Worm (Caenorhabditis elegans): Measurements from ENCODE around the gene zig-6.
A peak's percentile ranks its signal among the peaks of the same experiment; 100 is the strongest.

The zig-6 gene

DNA sequence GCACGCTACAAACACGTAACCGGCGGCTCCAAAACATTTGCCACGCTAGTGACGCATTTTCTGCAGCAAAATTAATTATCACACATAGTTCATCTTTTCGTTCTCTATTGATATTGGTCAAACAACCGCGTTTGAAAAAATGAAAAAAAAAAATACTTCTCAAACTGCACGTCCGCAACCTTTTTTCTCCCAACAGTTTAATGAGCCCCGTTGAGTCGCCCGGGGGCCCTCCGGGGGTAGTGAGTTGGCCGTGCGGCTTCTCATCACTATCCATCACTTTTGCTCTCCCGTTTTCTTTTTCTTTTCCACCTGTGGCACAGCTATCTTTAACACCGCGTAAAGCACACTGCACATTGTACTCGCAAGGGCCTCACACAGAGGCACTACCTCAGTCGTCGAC lies 20.6 kb upstream of the zig-6 start:
- no peak for TF ChIP-seq ref-1 (GFP tag; conservative IDR thresholded peaks at IDR 0.05)
- no peak for TF ChIP-seq tab-1 (GFP tag; IDR thresholded peaks at IDR 0.05)
- no peak for TF ChIP-seq med-1 (GFP tag; optimal IDR thresholded peaks at IDR 0.05; ENCODE audit: insufficient read depth)
- TF ChIP-seq T22C8.4 (GFP tag; IDR thresholded peaks at IDR 0.05) = no peak
- TF ChIP-seq flt-1 (GFP tag; IDR thresholded peaks at IDR 0.05) = no peak
- TF ChIP-seq klf-2 (GFP tag; conservative IDR thresholded peaks at IDR 0.05) = no peak
- no peak for TF ChIP-seq ztf-29 (GFP tag; IDR thresholded peaks at IDR 0.05)
- TF ChIP-seq cog-1 (tag; optimal IDR thresholded peaks at IDR 0.05) = no peak
- TF ChIP-seq ztf-23 (GFP tag; IDR thresholded peaks at IDR 0.05) = no peak

DNA sequence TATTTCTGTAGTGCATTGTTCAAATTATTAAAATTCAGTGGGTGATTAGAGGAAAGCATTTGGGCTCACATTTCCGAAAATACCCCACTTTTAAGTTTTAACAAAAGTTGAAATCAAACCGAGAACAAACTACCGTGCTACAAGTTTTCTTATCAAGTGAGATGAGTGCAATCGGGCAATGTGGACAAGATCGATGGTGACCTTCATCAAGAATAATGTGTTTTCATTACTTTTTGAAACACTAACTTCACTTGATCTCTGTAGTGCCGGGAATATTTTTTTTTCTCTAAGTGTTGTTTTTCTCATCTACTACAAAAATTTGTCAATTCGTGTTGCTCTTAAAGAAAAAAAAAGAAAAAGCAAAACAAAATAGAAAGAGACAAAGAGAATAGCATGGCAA lies 20.0 kb upstream of the zig-6 start:
- TF ChIP-seq ztf-29 (GFP tag; IDR thresholded peaks at IDR 0.05) = no peak
- TF ChIP-seq klf-2 (GFP tag; conservative IDR thresholded peaks at IDR 0.05) = no peak
- no peak for TF ChIP-seq ref-1 (GFP tag; conservative IDR thresholded peaks at IDR 0.05)
- no peak for TF ChIP-seq T22C8.4 (GFP tag; IDR thresholded peaks at IDR 0.05)
- no peak for TF ChIP-seq cog-1 (tag; optimal IDR thresholded peaks at IDR 0.05)
- TF ChIP-seq tab-1 (GFP tag; IDR thresholded peaks at IDR 0.05) = no peak
- TF ChIP-seq flt-1 (GFP tag; IDR thresholded peaks at IDR 0.05) = no peak
- TF ChIP-seq ztf-23 (GFP tag; IDR thresholded peaks at IDR 0.05) = no peak
- TF ChIP-seq med-1 (GFP tag; optimal IDR thresholded peaks at IDR 0.05; ENCODE audit: insufficient read depth) = no peak

DNA sequence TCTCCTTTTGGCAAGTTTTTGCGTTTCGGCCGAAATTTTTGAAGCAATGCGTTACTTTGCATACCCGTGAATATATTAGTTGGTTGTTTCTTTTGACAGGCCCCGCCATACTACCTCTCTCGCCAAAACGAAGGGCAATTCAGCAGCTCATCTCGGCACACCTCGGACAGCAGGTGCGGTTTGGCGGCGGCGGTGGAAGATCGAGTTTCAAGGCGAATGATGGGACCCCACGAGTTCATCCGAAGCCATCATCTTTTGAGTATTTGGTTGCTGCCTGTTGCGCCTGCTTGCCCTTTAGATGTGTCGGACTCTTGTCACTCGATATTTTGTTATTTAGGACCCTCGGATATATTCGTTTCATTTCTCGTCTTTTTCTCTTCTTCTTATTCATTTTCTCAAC lies 19.4 kb upstream of the zig-6 start:
- TF ChIP-seq flt-1 (GFP tag; IDR thresholded peaks at IDR 0.05) (no peak), ztf-29 (GFP tag; IDR thresholded peaks at IDR 0.05) (no peak), T22C8.4 (GFP tag; IDR thresholded peaks at IDR 0.05) (no peak), cog-1 (tag; optimal IDR thresholded peaks at IDR 0.05) (no peak), ztf-23 (GFP tag; IDR thresholded peaks at IDR 0.05) (no peak), klf-2 (GFP tag; conservative IDR thresholded peaks at IDR 0.05) (no peak), ref-1 (GFP tag; conservative IDR thresholded peaks at IDR 0.05) (no peak), tab-1 (GFP tag; IDR thresholded peaks at IDR 0.05) (no peak), med-1 (GFP tag; optimal IDR thresholded peaks at IDR 0.05; ENCODE audit: insufficient read depth) (no peak)

- TF ChIP-seq ztf-29 (GFP tag; IDR thresholded peaks at IDR 0.05) = no peak
- 0 out of 2 replicates have a peak, but pooled peaks have one; percentile 30 for TF ChIP-seq flt-1 (GFP tag; IDR thresholded peaks at IDR 0.05)
These were observed 18.9 kb upstream of the zig-6 start for ce11 chrX:5207819-5208218.

ce11 chrX:5205561-5205960 lies 16.7 kb upstream of the zig-6 start, which contains the start of gene H28G03.2:
TSS of gene H28G03.2 (plus strand) at chrX:5205760.
- TF ChIP-seq T22C8.4 (GFP tag; IDR thresholded peaks at IDR 0.05) (0 out of 2 replicates have a peak, but pooled peaks have one; percentile 23), ztf-29 (GFP tag; IDR thresholded peaks at IDR 0.05) (no peak), tab-1 (GFP tag; IDR thresholded peaks at IDR 0.05) (no peak)

DNA sequence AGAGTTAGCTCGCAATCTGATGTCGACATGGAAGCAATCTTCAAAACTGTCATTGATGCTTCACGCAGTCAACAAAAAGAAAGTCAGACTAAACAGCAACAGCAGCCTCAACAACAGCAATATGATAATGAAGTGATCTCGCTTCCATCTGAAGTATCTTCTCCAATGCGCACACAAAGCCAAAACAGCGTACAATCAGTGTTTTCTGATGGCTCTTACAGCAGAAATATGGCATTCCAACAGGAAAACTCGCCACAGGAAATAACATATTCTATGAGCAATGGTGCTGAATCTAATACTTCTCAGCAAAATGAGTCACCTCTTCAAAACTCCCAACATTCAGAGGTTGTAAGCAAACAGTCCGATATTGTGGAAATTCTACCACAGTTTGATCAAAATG lies 14.0 kb upstream of the zig-6 start:
- TF ChIP-seq ztf-29 (GFP tag; IDR thresholded peaks at IDR 0.05) (no peak), T22C8.4 (GFP tag; IDR thresholded peaks at IDR 0.05) (no peak), ref-1 (GFP tag; conservative IDR thresholded peaks at IDR 0.05) (no peak), klf-2 (GFP tag; conservative IDR thresholded peaks at IDR 0.05) (no peak), cog-1 (tag; optimal IDR thresholded peaks at IDR 0.05) (no peak), ztf-23 (GFP tag; IDR thresholded peaks at IDR 0.05) (no peak), tab-1 (GFP tag; IDR thresholded peaks at IDR 0.05) (no peak), flt-1 (GFP tag; IDR thresholded peaks at IDR 0.05) (no peak), med-1 (GFP tag; optimal IDR thresholded peaks at IDR 0.05; ENCODE audit: insufficient read depth) (no peak)

DNA sequence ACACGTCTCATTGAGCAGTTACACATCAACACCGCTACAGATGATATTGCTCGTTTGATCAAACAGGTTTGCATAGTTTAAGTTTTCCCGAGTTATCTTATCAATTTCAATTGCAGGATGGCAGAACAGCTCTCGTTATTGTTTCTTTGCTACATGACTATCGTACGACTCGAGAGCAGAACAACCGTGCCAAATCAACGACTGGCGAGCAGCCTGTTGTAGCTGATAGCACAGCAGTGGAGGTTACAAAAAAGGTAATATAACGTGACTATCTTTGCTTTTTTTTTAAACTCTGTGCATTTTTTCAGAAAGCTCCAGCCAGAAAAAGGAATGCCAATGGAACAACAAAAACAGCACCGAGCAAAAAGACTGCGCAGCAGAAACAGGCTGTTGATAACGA lies 13.5 kb upstream of the zig-6 start:
- TF ChIP-seq klf-2 (GFP tag; conservative IDR thresholded peaks at IDR 0.05) (no peak), ztf-29 (GFP tag; IDR thresholded peaks at IDR 0.05) (no peak), cog-1 (tag; optimal IDR thresholded peaks at IDR 0.05) (no peak), ref-1 (GFP tag; conservative IDR thresholded peaks at IDR 0.05) (no peak), flt-1 (GFP tag; IDR thresholded peaks at IDR 0.05) (no peak), med-1 (GFP tag; optimal IDR thresholded peaks at IDR 0.05; ENCODE audit: insufficient read depth) (no peak), tab-1 (GFP tag; IDR thresholded peaks at IDR 0.05) (no peak), ztf-23 (GFP tag; IDR thresholded peaks at IDR 0.05) (no peak), T22C8.4 (GFP tag; IDR thresholded peaks at IDR 0.05) (no peak)

DNA sequence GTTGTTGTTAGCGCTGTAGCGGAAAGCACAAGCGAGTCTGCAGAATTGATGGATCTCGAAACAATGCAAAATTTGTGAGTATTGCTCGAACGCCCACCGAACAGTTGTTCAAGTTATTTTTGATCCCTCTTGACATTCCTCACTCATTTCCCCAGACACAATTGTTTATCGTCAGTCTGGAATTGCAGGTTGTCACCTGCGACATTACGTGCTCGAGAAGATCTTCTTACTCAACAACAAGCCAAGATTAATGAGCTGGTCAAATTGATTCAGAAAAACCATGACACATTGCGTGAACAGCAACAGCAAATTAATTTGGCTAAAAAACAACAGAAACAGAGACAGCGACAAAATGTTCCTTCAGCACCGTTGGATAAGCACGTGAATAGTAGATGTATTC lies 13.0 kb upstream of the zig-6 start:
- TF ChIP-seq tab-1 (GFP tag; IDR thresholded peaks at IDR 0.05) (no peak), ztf-23 (GFP tag; IDR thresholded peaks at IDR 0.05) (no peak), cog-1 (tag; optimal IDR thresholded peaks at IDR 0.05) (no peak), ztf-29 (GFP tag; IDR thresholded peaks at IDR 0.05) (no peak), T22C8.4 (GFP tag; IDR thresholded peaks at IDR 0.05) (no peak), ref-1 (GFP tag; conservative IDR thresholded peaks at IDR 0.05) (no peak), klf-2 (GFP tag; conservative IDR thresholded peaks at IDR 0.05) (no peak), med-1 (GFP tag; optimal IDR thresholded peaks at IDR 0.05; ENCODE audit: insufficient read depth) (no peak), flt-1 (GFP tag; IDR thresholded peaks at IDR 0.05) (no peak)

DNA sequence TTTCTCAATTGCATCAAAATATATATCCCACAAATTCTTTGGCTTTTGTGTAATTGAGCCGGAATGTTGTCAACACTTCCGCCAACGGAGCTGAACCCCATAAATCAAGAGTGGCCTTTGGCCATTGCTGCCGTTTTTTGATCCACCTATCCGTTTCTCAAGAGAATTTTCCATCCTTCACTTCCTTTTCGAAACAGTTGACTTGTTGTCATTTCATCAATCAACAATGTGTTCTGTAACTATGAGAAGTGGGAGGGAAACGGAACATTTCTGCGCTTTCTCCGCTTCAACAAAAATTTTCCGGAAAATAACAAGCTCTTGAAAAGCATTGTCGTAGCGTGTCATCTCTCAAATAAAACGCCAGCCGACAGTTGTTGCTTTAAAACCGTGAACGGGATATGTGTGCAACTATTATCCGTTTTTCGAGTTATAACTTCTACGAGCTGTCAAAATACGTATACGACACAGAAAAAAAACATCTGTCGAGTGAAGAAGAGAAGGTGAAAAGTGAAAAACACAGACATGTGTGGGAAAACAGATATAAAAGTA lies 11.0 kb upstream of the zig-6 start:
- TF ChIP-seq ztf-23 (GFP tag; IDR thresholded peaks at IDR 0.05) = no peak
- TF ChIP-seq T22C8.4 (GFP tag; IDR thresholded peaks at IDR 0.05) = no peak
- TF ChIP-seq tab-1 (GFP tag; IDR thresholded peaks at IDR 0.05) = no peak
- TF ChIP-seq klf-2 (GFP tag; conservative IDR thresholded peaks at IDR 0.05) = no peak
- TF ChIP-seq cog-1 (tag; optimal IDR thresholded peaks at IDR 0.05) = no peak
- no peak for TF ChIP-seq ztf-29 (GFP tag; IDR thresholded peaks at IDR 0.05)
- TF ChIP-seq ref-1 (GFP tag; conservative IDR thresholded peaks at IDR 0.05) = no peak
- no peak for TF ChIP-seq med-1 (GFP tag; optimal IDR thresholded peaks at IDR 0.05; ENCODE audit: insufficient read depth)
- no peak for TF ChIP-seq flt-1 (GFP tag; IDR thresholded peaks at IDR 0.05)

DNA sequence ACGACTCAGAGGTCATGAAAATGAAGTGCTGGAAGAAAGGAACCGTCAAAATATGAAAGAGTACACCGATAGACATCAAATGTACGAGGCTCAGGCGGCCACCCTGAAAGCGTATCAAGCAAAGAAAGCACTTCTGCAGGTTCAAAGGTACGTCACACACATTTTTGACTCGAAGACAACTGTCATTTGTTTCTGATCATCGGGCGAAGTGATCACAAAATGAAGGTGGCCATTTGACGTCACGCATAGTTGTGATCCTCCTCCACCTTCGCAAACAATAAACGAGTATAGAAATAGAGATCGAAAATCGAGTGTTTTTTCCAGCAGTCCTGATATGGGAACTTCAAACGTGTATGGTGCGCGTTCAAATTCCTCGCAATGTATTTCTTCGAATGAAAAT lies 10.4 kb upstream of the zig-6 start:
- TF ChIP-seq ztf-29 (GFP tag; IDR thresholded peaks at IDR 0.05) (no peak), cog-1 (tag; optimal IDR thresholded peaks at IDR 0.05) (no peak), flt-1 (GFP tag; IDR thresholded peaks at IDR 0.05) (no peak), klf-2 (GFP tag; conservative IDR thresholded peaks at IDR 0.05) (no peak), ref-1 (GFP tag; conservative IDR thresholded peaks at IDR 0.05) (no peak), med-1 (GFP tag; optimal IDR thresholded peaks at IDR 0.05; ENCODE audit: insufficient read depth) (no peak), ztf-23 (GFP tag; IDR thresholded peaks at IDR 0.05) (no peak), T22C8.4 (GFP tag; IDR thresholded peaks at IDR 0.05) (no peak), tab-1 (GFP tag; IDR thresholded peaks at IDR 0.05) (no peak)

Data from whole organism, midembryonic.